Worm (Caenorhabditis elegans): ENCODE measurements around the gene srh-113.

srh-113 gene

DNA sequence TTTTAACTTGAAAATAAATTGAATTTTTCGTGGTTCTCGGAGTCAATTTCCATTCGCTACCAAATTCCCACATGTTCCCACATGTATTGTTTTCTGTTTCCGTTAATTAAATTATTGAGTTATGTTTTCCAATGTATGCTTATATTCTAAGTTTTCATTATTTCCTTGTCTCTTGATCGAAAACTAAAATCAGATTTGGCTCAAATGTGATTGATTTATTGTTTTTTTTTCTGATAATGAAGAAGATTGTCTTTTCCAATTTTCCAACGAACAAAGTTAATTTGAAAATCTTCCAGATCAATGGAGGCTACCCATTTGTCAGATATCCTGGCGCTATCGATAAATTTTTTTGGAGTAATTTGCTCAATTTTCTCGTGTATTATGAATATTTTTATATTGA, 39.1 kb upstream of the srh-113 start, which contains the start of gene srbc-25:
Gene srbc-25 (plus strand): TSS at position 301 of the 400 bp plus-strand sequence.
- TF ChIP-seq R02D3.7 (tag; optimal IDR thresholded peaks at IDR 0.05) = no peak
- TF ChIP-seq ztf-11 (tag; optimal IDR thresholded peaks at IDR 0.05) = no peak

DNA sequence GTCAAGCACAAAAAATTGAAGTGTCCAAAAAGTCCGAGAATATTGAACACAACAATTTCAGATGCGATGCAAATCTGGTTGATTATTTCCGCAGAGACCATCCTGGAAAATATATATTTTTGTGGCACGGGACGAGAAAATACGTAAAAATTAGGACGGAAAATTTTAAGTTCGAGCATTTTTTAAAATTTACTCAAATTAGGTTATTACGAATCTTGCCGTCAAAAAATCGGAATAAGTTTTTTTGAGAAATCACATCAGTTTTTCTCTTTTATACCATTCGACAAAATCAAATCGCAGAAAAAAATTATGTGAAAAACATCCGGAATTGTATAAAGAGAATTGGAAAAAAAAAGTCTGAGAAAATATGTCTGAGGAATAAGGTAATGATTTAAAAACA, 34.9 kb upstream of the srh-113 start, which contains the start of gene srsx-1:
Gene srsx-1 (minus strand): TSS at position 101 of the 400 bp plus-strand sequence.
- TF ChIP-seq peb-1 (tag; optimal IDR thresholded peaks at IDR 0.05) (no peak), gmeb-1 (tag; optimal IDR thresholded peaks at IDR 0.05) (no peak), ZK546.5 (tag; optimal IDR thresholded peaks at IDR 0.05) (no peak), R02D3.7 (tag; optimal IDR thresholded peaks at IDR 0.05) (no peak), nhr-10 (tag; optimal IDR thresholded peaks at IDR 0.05) (no peak), nhr-6 (tag; optimal IDR thresholded peaks at IDR 0.05) (no peak)

DNA sequence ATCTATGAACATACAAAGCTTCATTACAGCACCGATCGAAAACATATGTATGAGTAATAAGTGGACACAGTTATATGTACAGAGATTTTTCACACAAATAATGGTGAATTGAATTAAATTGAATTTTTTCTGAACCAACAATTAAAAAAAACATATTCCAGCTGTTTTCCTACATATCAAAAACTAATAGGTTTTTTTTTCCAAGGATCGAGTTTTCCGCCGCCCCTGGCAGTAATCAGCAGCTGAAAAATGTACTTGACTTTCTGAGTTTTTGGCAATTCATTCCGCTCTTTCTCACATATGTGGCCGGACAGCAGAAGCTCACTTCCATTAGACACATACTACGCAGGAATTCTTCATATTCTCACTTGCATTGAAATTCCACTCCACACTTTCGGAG, 34.4 kb upstream of the srh-113 start, which contains the start of gene srh-174:
Gene srh-174 (plus strand): TSS at position 301 of the 400 bp plus-strand sequence.
- TF ChIP-seq ZK546.5 (tag; optimal IDR thresholded peaks at IDR 0.05) = no peak
- TF ChIP-seq egl-27 (tag; optimal IDR thresholded peaks at IDR 0.05) = no peak
- TF ChIP-seq ztf-4 (tag; optimal IDR thresholded peaks at IDR 0.05) = no peak
- no peak for TF ChIP-seq elt-1 (tag; optimal IDR thresholded peaks at IDR 0.05)
- TF ChIP-seq snpc-4 (tag; optimal IDR thresholded peaks at IDR 0.05) = no peak
- TF ChIP-seq nhr-237 (tag; optimal IDR thresholded peaks at IDR 0.05) = no peak
- no peak for TF ChIP-seq nhr-25 (tag; optimal IDR thresholded peaks at IDR 0.05)
- TF ChIP-seq nhr-12 (tag; optimal IDR thresholded peaks at IDR 0.05) = no peak
- no peak for TF ChIP-seq unc-39 (tag; optimal IDR thresholded peaks at IDR 0.05)
- no peak for TF ChIP-seq sem-4 (tag; optimal IDR thresholded peaks at IDR 0.05)
- TF ChIP-seq nhr-129 (tag; optimal IDR thresholded peaks at IDR 0.05) = no peak

DNA sequence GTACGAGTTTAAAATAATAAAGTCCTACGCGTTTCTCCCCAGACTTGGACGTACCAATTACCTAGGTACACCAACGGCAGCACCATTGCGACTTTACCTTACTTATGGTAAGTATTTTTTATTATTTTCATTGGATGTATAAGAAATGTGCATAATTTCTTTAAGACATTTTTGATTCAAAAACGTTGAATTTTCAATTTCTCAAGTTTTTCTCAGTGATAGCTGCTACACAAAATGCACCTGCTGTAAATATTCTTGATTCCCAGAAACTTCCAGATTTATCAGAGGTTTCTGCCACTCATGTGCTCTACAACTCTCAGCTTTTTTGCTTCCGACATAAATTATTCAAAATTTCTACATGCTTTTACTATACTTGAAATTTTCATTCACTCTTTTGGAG, 30.8 kb upstream of the srh-113 start, which contains the start of gene srh-159:
Gene srh-159 (plus strand): TSS at position 301 of the 400 bp plus-strand sequence.
- no peak for TF ChIP-seq mab-5 (tag; optimal IDR thresholded peaks at IDR 0.05)
- no peak for TF ChIP-seq peb-1 (tag; optimal IDR thresholded peaks at IDR 0.05)
- TF ChIP-seq mbf-1 (tag; optimal IDR thresholded peaks at IDR 0.05) = no peak
- no peak for TF ChIP-seq ceh-16 (tag; optimal IDR thresholded peaks at IDR 0.05)
- no peak for TF ChIP-seq dmd-4 (tag; optimal IDR thresholded peaks at IDR 0.05)
- TF ChIP-seq R02D3.7 (tag; optimal IDR thresholded peaks at IDR 0.05) = no peak
- no peak for TF ChIP-seq unc-39 (tag; optimal IDR thresholded peaks at IDR 0.05)
- no peak for TF ChIP-seq unc-62 (GFP tag; optimal IDR thresholded peaks at IDR 0.05)
- no peak for TF ChIP-seq nhr-77 (tag; optimal IDR thresholded peaks at IDR 0.05)
- TF ChIP-seq nhr-237 (tag; optimal IDR thresholded peaks at IDR 0.05) = no peak
- no peak for TF ChIP-seq mdl-1 (tag; optimal IDR thresholded peaks at IDR 0.05)
- no peak for TF ChIP-seq nhr-129 (tag; optimal IDR thresholded peaks at IDR 0.05)
- TF ChIP-seq elt-3 (tag; optimal IDR thresholded peaks at IDR 0.05) = no peak
- no peak for TF ChIP-seq skn-1 (tag; optimal IDR thresholded peaks at IDR 0.05)
- no peak for TF ChIP-seq ceh-82 (tag; optimal IDR thresholded peaks at IDR 0.05)
- no peak for TF ChIP-seq F13H6.1 (tag; optimal IDR thresholded peaks at IDR 0.05)
- TF ChIP-seq egl-27 (tag; optimal IDR thresholded peaks at IDR 0.05) = no peak
- TF ChIP-seq lin-39 (tag; optimal IDR thresholded peaks at IDR 0.05) = no peak
- TF ChIP-seq lsy-2 (tag; optimal IDR thresholded peaks at IDR 0.05) = no peak
- no peak for TF ChIP-seq C34F6.9 (tag; optimal IDR thresholded peaks at IDR 0.05)

DNA sequence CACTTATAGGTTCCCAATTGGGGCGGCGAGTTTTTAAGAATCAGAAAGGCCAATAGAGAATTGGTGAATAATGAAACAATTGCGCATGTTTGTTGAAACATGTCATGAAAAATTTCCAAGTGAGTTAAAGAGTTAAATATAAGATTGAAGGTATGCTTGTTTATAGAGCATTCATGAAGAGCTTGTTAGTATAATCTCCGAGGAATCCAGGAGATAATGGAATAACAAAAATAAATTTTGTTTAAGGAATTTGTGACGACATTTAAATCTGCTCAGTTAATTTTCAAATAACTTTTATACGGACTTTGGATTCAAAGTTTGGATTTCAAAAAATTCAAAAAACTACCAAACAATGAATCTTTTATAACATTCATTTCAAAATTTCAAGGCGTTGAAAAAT, 22.4 kb upstream of the srh-113 start, which contains the start of gene str-199:
Gene str-199 (minus strand): TSS at position 101 of the 400 bp plus-strand sequence.
- TF ChIP-seq sma-9 (GFP tag; optimal IDR thresholded peaks at IDR 0.05) = no peak
- TF ChIP-seq sma-9 (tag; optimal IDR thresholded peaks at IDR 0.05) = no peak

DNA sequence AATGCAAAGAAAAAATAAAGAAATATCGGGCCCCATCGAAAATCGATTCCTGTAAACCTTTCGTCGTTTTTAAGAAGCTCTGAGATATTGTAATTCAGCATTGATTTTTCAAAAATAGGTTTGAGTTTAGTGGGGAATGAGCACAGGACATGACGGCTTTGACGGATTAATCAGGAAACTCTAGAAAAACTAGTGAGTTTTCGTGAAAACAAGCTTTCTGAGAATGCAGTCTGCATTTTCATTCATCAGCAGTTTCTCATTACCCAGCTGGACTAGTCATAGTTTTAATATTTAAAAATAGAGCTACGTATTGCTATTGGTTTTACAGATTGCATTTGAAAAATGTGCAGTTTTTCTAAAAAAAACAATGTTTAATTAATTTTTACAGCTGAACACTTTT, 20.6 kb upstream of the srh-113 start, which contains the start of gene srz-47:
Gene srz-47 (minus strand): TSS at position 101 of the 400 bp plus-strand sequence.
- TF ChIP-seq sma-3 (GFP tag; optimal IDR thresholded peaks at IDR 0.05) = no peak
- TF ChIP-seq lin-11 (tag; optimal IDR thresholded peaks at IDR 0.05) = no peak
- no peak for TF ChIP-seq nhr-10 (tag; optimal IDR thresholded peaks at IDR 0.05)
- TF ChIP-seq peb-1 (tag; optimal IDR thresholded peaks at IDR 0.05) = no peak
- TF ChIP-seq nhr-129 (tag; optimal IDR thresholded peaks at IDR 0.05) = no peak
- no peak for TF ChIP-seq sem-4 (tag; optimal IDR thresholded peaks at IDR 0.05)
- TF ChIP-seq lin-13 (GFP tag; optimal IDR thresholded peaks at IDR 0.05) = no peak

All from whole organism, L2 larva.